Worm (Caenorhabditis elegans) whole organism, L2 larva: ENCODE results near the gene C25A6.1.

Source experiments
- C34F6.9 ChIP-seq: fragments of 150-350 bp; optimal IDR thresholded peaks from 2 replicates; lab custom pipeline; 2014; ENCODE audit warnings: missing biosample characterization, missing genetic modification characterization
- R02D3.7 ChIP-seq: fragments of 150-350 bp; optimal IDR thresholded peaks from 2 replicates; lab custom pipeline; 2014; ENCODE audit warnings: missing biosample characterization, missing genetic modification characterization
- aly-2 ChIP-seq: fragments of 150-350 bp; optimal IDR thresholded peaks from 2 replicates; lab custom pipeline; 2014; ENCODE audit warnings: missing biosample characterization, missing genetic modification characterization
- ama-1 ChIP-seq: fragments of 150-350 bp; optimal IDR thresholded peaks from 2 replicates; lab custom pipeline; 2018; ENCODE audit warnings: inconsistent platforms
- blmp-1 ChIP-seq: sonication (generic microtip); optimal IDR thresholded peaks from 2 replicates; lab custom pipeline; 2017; ENCODE audit warnings: missing genetic modification characterization, mild to moderate bottlenecking, missing compliant biosample characterization, antibody characterized with exemption, moderate library complexity; ENCODE audit not compliant: insufficient read depth
- ceh-16 ChIP-seq: fragments of 150-350 bp; optimal IDR thresholded peaks from 2 replicates; lab custom pipeline; 2014; ENCODE audit warnings: missing biosample characterization, missing genetic modification characterization
- ceh-82 ChIP-seq: fragments of 150-350 bp; optimal IDR thresholded peaks from 2 replicates; lab custom pipeline; 2014; ENCODE audit warnings: missing biosample characterization, missing genetic modification characterization
- crh-2 ChIP-seq: sonication (generic microtip); optimal IDR thresholded peaks from 2 replicates; lab custom pipeline; 2017; ENCODE audit warnings: missing biosample characterization, missing genetic modification characterization
- dmd-4 ChIP-seq: sonication (generic microtip); optimal IDR thresholded peaks from 2 replicates; lab custom pipeline; 2017; ENCODE audit warnings: missing biosample characterization, missing genetic modification characterization
- egl-27 ChIP-seq: sonication (generic microtip); optimal IDR thresholded peaks from 3 replicates; lab custom pipeline; 2017; ENCODE audit warnings: missing biosample characterization, missing genetic modification reagents, missing genetic modification characterization
- elt-1 ChIP-seq: fragments of 150-350 bp; optimal IDR thresholded peaks from 2 replicates; lab custom pipeline; 2014; ENCODE audit warnings: missing biosample characterization, missing genetic modification characterization
- fos-1 ChIP-seq: fragments of 150-350 bp; optimal IDR thresholded peaks from 2 replicates; lab custom pipeline; 2014; ENCODE audit warnings: missing biosample characterization, missing genetic modification characterization
- gmeb-1 ChIP-seq: fragments of 150-350 bp; optimal IDR thresholded peaks from 2 replicates; lab custom pipeline; 2014; ENCODE audit warnings: missing biosample characterization, missing genetic modification characterization
- lin-11 ChIP-seq: fragments of 150-350 bp; sonication (generic microtip); optimal IDR thresholded peaks from 2 replicates; lab custom pipeline; 2014; ENCODE audit warnings: missing biosample characterization, missing genetic modification characterization, inconsistent platforms, mixed read lengths
- lin-13 ChIP-seq: fragments of 150-350 bp; optimal IDR thresholded peaks from 2 replicates; lab custom pipeline; 2014; ENCODE audit warnings: missing biosample characterization, missing genetic modification reagents, missing genetic modification characterization
- lin-39 ChIP-seq: fragments of 150-350 bp; optimal IDR thresholded peaks from 2 replicates; lab custom pipeline; 2014; ENCODE audit warnings: missing biosample characterization, missing genetic modification reagents, missing genetic modification characterization
- mab-5 ChIP-seq: fragments of 150-350 bp; optimal IDR thresholded peaks from 2 replicates; lab custom pipeline; 2014; ENCODE audit warnings: missing biosample characterization, missing genetic modification characterization
- mbf-1 ChIP-seq: sonication (generic microtip); optimal IDR thresholded peaks from 2 replicates; lab custom pipeline; 2017; ENCODE audit warnings: missing biosample characterization, missing genetic modification characterization
- mdl-1 ChIP-seq, 2 experiments: fragments of 150-350 bp in 1 of 2; sonication (generic microtip) in 1 of 2; optimal IDR thresholded peaks; 2 replicates each; lab custom pipeline; 2017; ENCODE audit warnings: missing biosample characterization in 2 of 2, missing genetic modification characterization in 2 of 2
- nhr-12 ChIP-seq: fragments of 150-350 bp; optimal IDR thresholded peaks from 2 replicates; lab custom pipeline; 2014; ENCODE audit warnings: missing biosample characterization, missing genetic modification characterization
- nhr-129 ChIP-seq: fragments of 150-350 bp; optimal IDR thresholded peaks from 2 replicates; lab custom pipeline; 2014; ENCODE audit warnings: missing biosample characterization, missing genetic modification characterization
- nhr-21 ChIP-seq: fragments of 150-350 bp; optimal IDR thresholded peaks from 2 replicates; lab custom pipeline; 2014; ENCODE audit warnings: missing biosample characterization, missing genetic modification characterization
- nhr-23 ChIP-seq: fragments of 150-350 bp; optimal IDR thresholded peaks from 2 replicates; lab custom pipeline; 2014; ENCODE audit warnings: missing biosample characterization, missing genetic modification reagents, missing genetic modification characterization
- nhr-237 ChIP-seq: fragments of 150-350 bp; optimal IDR thresholded peaks from 2 replicates; lab custom pipeline; 2014; ENCODE audit warnings: missing biosample characterization, missing genetic modification characterization
- nhr-25 ChIP-seq: fragments of 150-350 bp; sonication (generic microtip); optimal IDR thresholded peaks from 3 replicates; lab custom pipeline; 2014; ENCODE audit warnings: missing biosample characterization, missing genetic modification characterization
- nhr-6 ChIP-seq: fragments of 150-350 bp; optimal IDR thresholded peaks from 2 replicates; lab custom pipeline; 2014; ENCODE audit warnings: missing biosample characterization, missing genetic modification characterization
- peb-1 ChIP-seq: fragments of 150-350 bp; optimal IDR thresholded peaks from 2 replicates; lab custom pipeline; 2014; ENCODE audit warnings: missing biosample characterization, missing genetic modification characterization
- sem-4 ChIP-seq: fragments of 150-350 bp; optimal IDR thresholded peaks from 2 replicates; lab custom pipeline; 2014; ENCODE audit warnings: missing biosample characterization, missing genetic modification reagents, missing genetic modification characterization
- skn-1 ChIP-seq: sonication (generic microtip); optimal IDR thresholded peaks from 2 replicates; lab custom pipeline; 2017; ENCODE audit warnings: missing biosample characterization, missing genetic modification characterization
- sma-3 ChIP-seq: sonication (generic microtip); optimal IDR thresholded peaks from 2 replicates; lab custom pipeline; 2016; ENCODE audit warnings: missing genetic modification reagents, missing genetic modification characterization, missing compliant biosample characterization
- sma-9 ChIP-seq, 2 experiments: fragments of 150-350 bp in 1 of 2; sonication (generic microtip) in 1 of 2; optimal IDR thresholded peaks; 2 replicates each; lab custom pipeline; 2014 to 2016; ENCODE audit warnings: missing genetic modification characterization in 2 of 2, mild to moderate bottlenecking in 1 of 2, missing biosample characterization in 1 of 2, missing compliant biosample characterization in 1 of 2, missing genetic modification reagents in 1 of 2, moderate library complexity in 1 of 2
- unc-39 ChIP-seq: fragments of 150-350 bp; optimal IDR thresholded peaks from 2 replicates; lab custom pipeline; 2014; ENCODE audit warnings: missing biosample characterization, missing genetic modification characterization
- unc-55 ChIP-seq: fragments of 150-350 bp; sonication (generic microtip); optimal IDR thresholded peaks from 3 replicates; lab custom pipeline; 2014; ENCODE audit warnings: missing biosample characterization, missing genetic modification reagents, missing genetic modification characterization
- unc-62 ChIP-seq: fragments of 150-350 bp; optimal IDR thresholded peaks from 2 replicates; lab custom pipeline; 2014; ENCODE audit warnings: missing biosample characterization, missing genetic modification reagents, missing genetic modification characterization

The C25A6.1 gene

DNA sequence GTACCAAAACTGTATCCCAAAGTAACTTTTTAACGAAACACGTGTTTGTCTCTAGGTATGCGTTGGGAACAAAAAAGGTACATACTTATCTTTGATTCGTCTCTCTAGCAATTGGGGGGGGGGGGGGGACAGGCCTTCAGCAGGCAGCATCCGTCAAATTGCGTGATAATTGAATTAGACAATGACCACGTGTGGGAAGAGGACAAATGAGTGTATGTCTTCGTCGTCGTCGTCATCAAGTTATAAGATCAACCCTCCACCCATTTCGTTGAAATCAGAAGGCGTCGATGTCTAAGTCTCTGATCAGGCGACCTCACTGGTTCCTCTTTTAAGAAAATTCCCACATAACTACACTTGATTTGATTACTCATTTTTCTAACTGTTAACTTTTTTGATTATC is 2.4 kb downstream of the C25A6.1 start, which contains the start of gene F08F3.4 (continued):
- peak; percentile 58 for TF ChIP-seq nhr-25 (tag; lab: Kevin White, UChicago)
- peak; percentile 27 for TF ChIP-seq nhr-21
- no peak for TF ChIP-seq skn-1 (tag; lab: Kevin White, UChicago)
- TF ChIP-seq ceh-16 (tag; lab: Kevin White, UChicago): no peak
- no peak for TF ChIP-seq sem-4 (tag; lab: Kevin White, UChicago)
- TF ChIP-seq lin-39: no peak
- no peak for TF ChIP-seq peb-1 (tag; lab: Kevin White, UChicago)
- no peak for TF ChIP-seq mdl-1 (tag; optimal IDR thresholded peaks at IDR 0.05; lab: Kevin White, UChicago)
- TF ChIP-seq nhr-237 (tag; lab: Kevin White, UChicago): no peak
- no peak for TF ChIP-seq aly-2 (tag; lab: Kevin White, UChicago)
- no peak for TF ChIP-seq dmd-4
- no peak for TF ChIP-seq R02D3.7 (tag; lab: Kevin White, UChicago)
- no peak for TF ChIP-seq unc-62 (GFP tag; lab: Kevin White, UChicago)
- TF ChIP-seq lin-11 (tag; lab: Kevin White, UChicago): no peak
- TF ChIP-seq lin-13 (GFP tag; lab: Kevin White, UChicago): no peak
- peak; percentile 11 for TF ChIP-seq blmp-1 (tag; lab: Kevin White, UChicago)
- no peak for TF ChIP-seq fos-1 (tag; lab: Kevin White, UChicago)
- no peak for TF ChIP-seq ama-1 (lab: Kevin White, UChicago)
- peak; percentile 59 for TF ChIP-seq sma-3 (GFP tag; lab: Kevin White, UChicago)

DNA sequence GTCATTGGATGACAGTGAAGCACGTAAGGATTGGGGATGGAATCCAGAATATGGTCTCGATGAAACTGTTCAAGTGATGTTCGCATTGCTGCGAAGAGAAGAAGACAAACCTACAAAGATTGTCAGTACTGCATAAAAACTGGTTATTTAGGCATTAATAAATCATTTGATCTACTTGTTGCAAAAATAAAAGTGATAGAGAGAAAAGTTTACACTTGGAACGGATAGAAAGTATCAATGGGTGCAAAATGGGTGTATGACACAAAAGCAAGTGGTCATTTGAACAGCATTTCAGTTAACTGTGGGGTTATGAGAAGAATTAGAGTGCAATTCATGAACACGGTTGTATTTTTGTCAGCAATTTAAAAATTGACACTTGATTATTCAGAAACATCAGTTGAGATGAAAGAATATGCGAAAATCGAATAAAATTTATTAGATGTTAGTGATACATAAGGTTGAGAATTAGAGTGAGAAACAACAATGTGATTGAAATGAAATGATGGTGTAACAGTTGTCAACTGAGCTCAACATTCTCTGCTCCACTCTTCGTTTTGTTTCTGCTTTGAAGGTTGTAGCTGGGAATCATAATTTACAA is 4.6 kb downstream of the C25A6.1 start, which contains the start of gene F08F3.10:
Gene F08F3.10 (plus strand): TSS at position 548 of the 598 bp plus-strand sequence.
- no peak for TF ChIP-seq mab-5 (tag; lab: Kevin White, UChicago)
- peak; percentile 44 for TF ChIP-seq blmp-1 (tag; lab: Kevin White, UChicago)
- peak; percentile 69 for TF ChIP-seq sma-9 (GFP tag; optimal IDR thresholded peaks at IDR 0.05; lab: Kevin White, UChicago)
- TF ChIP-seq sma-9 (tag; optimal IDR thresholded peaks at IDR 0.05; lab: Kevin White, UChicago): no peak
- peak; percentile 34 for TF ChIP-seq nhr-25 (tag; lab: Kevin White, UChicago)

DNA sequence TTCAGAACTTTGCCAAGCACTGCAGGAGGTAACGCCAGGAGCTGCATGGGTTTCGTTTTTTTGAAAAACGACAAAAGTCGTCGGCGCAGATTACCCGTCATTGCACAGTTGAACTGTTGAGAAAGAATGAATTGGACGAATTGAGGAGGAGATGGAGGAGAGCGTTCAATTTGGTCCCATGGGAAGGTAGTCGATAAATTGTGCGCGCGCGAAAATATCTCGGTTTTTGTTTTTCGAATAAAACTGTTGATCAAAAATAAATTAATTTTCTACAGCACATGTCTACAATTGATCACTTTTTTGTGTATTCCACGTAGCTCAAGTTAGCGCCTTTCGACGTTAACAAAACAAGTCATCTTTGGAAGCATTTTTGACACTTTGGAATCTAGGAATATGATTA is 11.6 kb downstream of the C25A6.1 start, which contains the start of gene F08F3.6:
Gene F08F3.6 (minus strand): TSS at position 153 of the 400 bp plus-strand sequence.
- TF ChIP-seq nhr-12: no peak
- no peak for TF ChIP-seq nhr-21
- TF ChIP-seq, all 48 proteins: peak for 0

DNA sequence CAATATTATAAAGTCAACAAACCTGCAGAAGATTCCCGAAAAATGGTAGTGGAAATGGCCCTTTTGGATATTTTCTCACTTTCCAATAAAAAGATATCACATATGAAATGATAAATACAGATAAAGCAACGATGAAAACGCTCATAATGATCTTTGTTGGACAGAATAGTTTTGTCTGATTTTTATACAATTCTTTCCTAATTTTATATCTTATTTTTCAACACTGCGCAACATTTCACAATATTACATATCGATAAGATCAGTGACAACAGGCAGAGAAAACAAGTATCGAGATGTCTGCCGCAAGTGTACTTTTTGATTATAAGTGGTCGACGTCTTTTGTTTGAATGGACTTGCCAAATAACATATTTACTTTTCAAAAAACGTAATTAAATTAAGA is 14.8 kb downstream of the C25A6.1 start, which contains the start of gene cyp-14A5:
Gene cyp-14A5 (minus strand): TSS at position 163 of the 400 bp plus-strand sequence.
- peak; percentile 26 for TF ChIP-seq nhr-129
- TF ChIP-seq mbf-1 (tag; lab: Kevin White, UChicago): no peak
- TF ChIP-seq peb-1 (tag; lab: Kevin White, UChicago): no peak

DNA sequence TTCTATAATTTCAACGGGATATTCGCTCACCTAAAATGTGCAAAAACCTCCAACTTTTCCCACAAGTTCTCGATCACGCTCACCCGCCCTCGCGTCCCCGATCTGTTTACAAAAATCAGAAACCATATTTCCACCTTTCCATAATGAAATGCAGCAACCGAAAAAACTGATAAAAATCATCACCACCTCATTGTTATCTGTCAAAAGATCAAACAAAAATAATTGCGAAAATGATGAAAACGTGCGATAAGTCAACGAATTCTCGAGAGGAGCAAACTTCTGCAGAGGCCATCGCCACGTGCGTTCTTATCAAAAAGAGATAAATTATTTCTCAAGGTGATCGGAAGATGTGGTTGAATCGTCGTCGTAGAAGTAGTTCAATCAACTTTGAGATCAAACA is 16.7 kb downstream of the C25A6.1 start:
- TF ChIP-seq fos-1 (tag; lab: Kevin White, UChicago) (peak; percentile 97), crh-2 (tag; lab: Kevin White, UChicago) (peak; percentile 84), nhr-129 (peak; percentile 34), lin-13 (GFP tag; lab: Kevin White, UChicago) (no peak), ceh-16 (tag; lab: Kevin White, UChicago) (peak; percentile 92), sma-9 (GFP tag; optimal IDR thresholded peaks at IDR 0.05; lab: Kevin White, UChicago) (peak; percentile 97), sma-9 (tag; optimal IDR thresholded peaks at IDR 0.05; lab: Kevin White, UChicago) (no peak), nhr-25 (tag; lab: Kevin White, UChicago) (peak; percentile 84), nhr-23 (peak; percentile 90), mdl-1 (tag; optimal IDR thresholded peaks at IDR 0.05; lab: Kevin White, UChicago) (peak; percentile 85 to 93), unc-62 (GFP tag; lab: Kevin White, UChicago) (no peak), blmp-1 (tag; lab: Kevin White, UChicago) (peak; percentile 68), elt-1 (tag; lab: Kevin White, UChicago) (peak; percentile 97), egl-27 (tag; lab: Kevin White, UChicago) (peak; percentile 43), unc-39 (no peak), ceh-82 (tag; lab: Kevin White, UChicago) (no peak), nhr-6 (tag; lab: Kevin White, UChicago) (peak; percentile 74), unc-55 (GFP tag; lab: Kevin White, UChicago) (no peak), nhr-21 (peak; percentile 73), sma-3 (GFP tag; lab: Kevin White, UChicago) (peak; percentile 79), gmeb-1 (tag; lab: Kevin White, UChicago) (peak; percentile 46), C34F6.9 (peak; percentile 0), R02D3.7 (tag; lab: Kevin White, UChicago) (no peak)
